Worm (Caenorhabditis elegans) whole organism, L1 larva: ENCODE data around the gene let-19.

ENCODE experiments used
- C04F5.9 ChIP-seq: sonication (generic microtip); optimal IDR thresholded peaks from 2 replicates; lab custom pipeline; 2016; ENCODE audit warnings: missing genetic modification characterization, missing compliant biosample characterization
- C16A3.4 ChIP-seq: fragments of 150-350 bp; optimal IDR thresholded peaks from 2 replicates; lab custom pipeline; 2014; ENCODE audit warnings: missing biosample characterization, missing genetic modification characterization
- alr-1 ChIP-seq: fragments of 200-800 bp; sonication (Bioruptor generic); optimal IDR thresholded peaks from 2 replicates; lab custom pipeline; 2018; ENCODE audit warnings: borderline replicate concordance, mild to moderate bottlenecking, missing genetic modification characterization, missing compliant biosample characterization
- aly-2 ChIP-seq: fragments of 150-350 bp; optimal IDR thresholded peaks from 2 replicates; lab custom pipeline; 2014; ENCODE audit warnings: missing biosample characterization, missing genetic modification characterization
- ama-1 ChIP-seq: fragments of 150-350 bp; optimal IDR thresholded peaks from 2 replicates; lab custom pipeline; 2014
- blmp-1 ChIP-seq: fragments of 150-350 bp; optimal IDR thresholded peaks from 2 replicates; lab custom pipeline; 2014; ENCODE audit warnings: missing biosample characterization, missing genetic modification characterization
- ceh-63 ChIP-seq: fragments of 200-800 bp; sonication (Bioruptor generic); optimal IDR thresholded peaks from 2 replicates; lab custom pipeline; 2018; ENCODE audit warnings: mild to moderate bottlenecking, missing genetic modification characterization, missing compliant biosample characterization
- ceh-8 ChIP-seq: fragments of 200-800 bp; sonication (Bioruptor generic); optimal IDR thresholded peaks from 2 replicates; lab custom pipeline; 2018; ENCODE audit warnings: mild to moderate bottlenecking, missing genetic modification characterization, moderate library complexity, missing compliant biosample characterization
- ceh-82 ChIP-seq, 3 experiments: fragments of 150-350 bp in 1 of 3; sonication (generic microtip) in 2 of 3; optimal IDR thresholded peaks; 2 replicates each; lab custom pipeline; 2014 to 2017; ENCODE audit warnings: missing biosample characterization in 3 of 3, missing genetic modification characterization in 3 of 3
- ceh-90 ChIP-seq: sonication (generic microtip); optimal IDR thresholded peaks from 2 replicates; lab custom pipeline; 2016; ENCODE audit warnings: missing genetic modification characterization, missing compliant biosample characterization
- ces-1 ChIP-seq: fragments of 150-350 bp; optimal IDR thresholded peaks from 2 replicates; lab custom pipeline; 2014; ENCODE audit warnings: missing biosample characterization, missing genetic modification reagents, missing genetic modification characterization
- dpl-1 ChIP-seq, 3 experiments: fragments of 150-350 bp in 2 of 3; sonication (generic microtip) in 1 of 3; optimal IDR thresholded peaks; 2 replicates each; lab custom pipeline; 2014 to 2017; ENCODE audit warnings: missing biosample characterization in 3 of 3, missing genetic modification characterization in 3 of 3, missing genetic modification reagents in 3 of 3
- dsc-1 ChIP-seq: sonication (generic microtip); optimal IDR thresholded peaks from 2 replicates; lab custom pipeline; 2016; ENCODE audit warnings: mild to moderate bottlenecking, missing genetic modification characterization, missing compliant biosample characterization
- efl-1 ChIP-seq, 4 experiments: fragments of 150-350 bp; optimal IDR thresholded peaks in 3 of 4; peaks in 1 of 4; 1 replicate in 1 of 4; 2 replicates in 3 of 4; lab custom pipeline; 2014; ENCODE audit warnings: missing biosample characterization in 2 of 4, missing genetic modification characterization in 2 of 4, missing genetic modification reagents in 2 of 4
- egl-27 ChIP-seq, 2 experiments: fragments of 150-350 bp in 1 of 2; sonication (generic microtip); optimal IDR thresholded peaks; 3 replicates each; lab custom pipeline; 2017 to 2018; ENCODE audit warnings: missing biosample characterization in 2 of 2, missing genetic modification characterization in 2 of 2, missing genetic modification reagents in 2 of 2
- elt-2 ChIP-seq: sonication (generic microtip); optimal IDR thresholded peaks from 2 replicates; lab custom pipeline; 2016; ENCODE audit warnings: missing genetic modification characterization, mild to moderate bottlenecking, inconsistent platforms, missing compliant biosample characterization, missing genetic modification reagents
- elt-3 ChIP-seq, 6 experiments: fragments of 150-350 bp in 1 of 6; sonication (generic microtip); optimal IDR thresholded peaks; 2 replicates each; lab custom pipeline; 2017 to 2018; ENCODE audit warnings: missing biosample characterization in 6 of 6, missing genetic modification characterization in 6 of 6, inconsistent platforms in 1 of 6
- fos-1 ChIP-seq: fragments of 150-350 bp; optimal IDR thresholded peaks from 2 replicates; lab custom pipeline; 2014; ENCODE audit warnings: missing biosample characterization, missing genetic modification characterization
- grh-1 ChIP-seq: fragments of 200-800 bp; sonication (Bioruptor generic); IDR thresholded peaks from 2 replicates; pipeline ENCODE4 v1.3.6; 2022; ENCODE audit warnings: missing genetic modification reagents, missing genetic modification characterization, missing compliant biosample characterization
- hlh-17 ChIP-seq: fragments of 200-800 bp; sonication (Bioruptor generic); optimal IDR thresholded peaks from 2 replicates; lab custom pipeline; 2018; ENCODE audit warnings: missing genetic modification characterization, mild to moderate bottlenecking, missing compliant biosample characterization, moderate library complexity, borderline replicate concordance
- irx-1 ChIP-seq: sonication (generic microtip); optimal IDR thresholded peaks from 2 replicates; lab custom pipeline; 2016; ENCODE audit warnings: missing genetic modification characterization, missing compliant biosample characterization
- lin-13 ChIP-seq: fragments of 150-350 bp; optimal IDR thresholded peaks from 2 replicates; lab custom pipeline; 2014; ENCODE audit warnings: missing biosample characterization, missing genetic modification reagents, missing genetic modification characterization
- lin-35 ChIP-seq, 2 experiments: fragments of 150-350 bp; optimal IDR thresholded peaks; 2 replicates each; lab custom pipeline; 2014; ENCODE audit warnings: missing biosample characterization in 2 of 2, missing genetic modification characterization in 2 of 2, missing genetic modification reagents in 2 of 2
- lin-39 ChIP-seq: fragments of 150-350 bp; optimal IDR thresholded peaks from 2 replicates; lab custom pipeline; 2014; ENCODE audit warnings: missing biosample characterization, missing genetic modification reagents, missing genetic modification characterization
- lsy-2 ChIP-seq, 2 experiments: fragments of 150-350 bp; optimal IDR thresholded peaks; 2 replicates each; lab custom pipeline; 2014; ENCODE audit warnings: missing biosample characterization in 2 of 2, missing genetic modification characterization in 2 of 2
- mep-1 ChIP-seq: fragments of 150-350 bp; optimal IDR thresholded peaks from 2 replicates; lab custom pipeline; 2014; ENCODE audit warnings: missing biosample characterization, missing genetic modification characterization
- nhr-11 ChIP-seq: fragments of 150-350 bp; optimal IDR thresholded peaks from 2 replicates; lab custom pipeline; 2014; ENCODE audit warnings: missing biosample characterization, missing genetic modification characterization
- nhr-20 ChIP-seq: sonication (generic microtip); optimal IDR thresholded peaks from 2 replicates; lab custom pipeline; 2016; ENCODE audit warnings: mild to moderate bottlenecking, missing genetic modification characterization, missing compliant biosample characterization
- nhr-47 ChIP-seq: sonication (generic microtip); optimal IDR thresholded peaks from 2 replicates; lab custom pipeline; 2016; ENCODE audit warnings: mild to moderate bottlenecking, missing genetic modification characterization, moderate library complexity, missing compliant biosample characterization
- nhr-71 ChIP-seq: sonication (generic microtip); optimal IDR thresholded peaks from 2 replicates; lab custom pipeline; 2016; ENCODE audit warnings: mild to moderate bottlenecking, missing genetic modification characterization, moderate library complexity, missing compliant biosample characterization
- nhr-76 ChIP-seq: sonication (generic microtip); optimal IDR thresholded peaks from 2 replicates; lab custom pipeline; 2017; ENCODE audit warnings: missing biosample characterization, missing genetic modification characterization
- nhr-84 ChIP-seq: sonication (generic microtip); optimal IDR thresholded peaks from 2 replicates; lab custom pipeline; 2017; ENCODE audit warnings: missing biosample characterization, missing genetic modification characterization
- nhr-85 ChIP-seq: sonication (generic microtip); peaks from one replicate; lab custom pipeline; 2016; ENCODE audit warnings: missing genetic modification characterization, inconsistent platforms, missing compliant biosample characterization
- nhr-90 ChIP-seq: sonication (generic microtip); optimal IDR thresholded peaks from 2 replicates; lab custom pipeline; 2016; ENCODE audit warnings: mild to moderate bottlenecking, missing genetic modification characterization, missing compliant biosample characterization; ENCODE audit not compliant: poor library complexity
- rnt-1 ChIP-seq: sonication (generic microtip); optimal IDR thresholded peaks from 2 replicates; lab custom pipeline; 2016; ENCODE audit warnings: mild to moderate bottlenecking, missing genetic modification characterization, moderate library complexity, missing compliant biosample characterization
- skn-1 ChIP-seq: fragments of 150-350 bp; optimal IDR thresholded peaks from 2 replicates; lab custom pipeline; 2014; ENCODE audit warnings: missing biosample characterization, missing genetic modification characterization
- snu-23 ChIP-seq: sonication (generic microtip); optimal IDR thresholded peaks from 2 replicates; lab custom pipeline; 2016; ENCODE audit warnings: missing genetic modification characterization, missing compliant biosample characterization
- sptf-1 ChIP-seq: fragments of 150-350 bp; optimal IDR thresholded peaks from 2 replicates; lab custom pipeline; 2014; ENCODE audit warnings: missing biosample characterization, missing genetic modification characterization
- swsn-7 ChIP-seq: sonication (generic microtip); optimal IDR thresholded peaks from 2 replicates; lab custom pipeline; 2016; ENCODE audit warnings: missing genetic modification characterization, missing compliant biosample characterization
- unc-62 ChIP-seq: fragments of 150-350 bp; optimal IDR thresholded peaks from 2 replicates; lab custom pipeline; 2014; ENCODE audit warnings: missing biosample characterization, missing genetic modification reagents, missing genetic modification characterization
- unc-98 ChIP-seq: fragments of 200-800 bp; sonication (Bioruptor generic); IDR thresholded peaks from 2 replicates; pipeline ENCODE4 v1.3.6; 2022; ENCODE audit warnings: missing genetic modification characterization, missing compliant biosample characterization
- zip-4 ChIP-seq: fragments of 200-800 bp; sonication (Bioruptor generic); optimal IDR thresholded peaks from 2 replicates; lab custom pipeline; 2018; ENCODE audit warnings: mild to moderate bottlenecking, missing genetic modification characterization, moderate library complexity, missing compliant biosample characterization
- ztf-11 ChIP-seq, 2 experiments: sonication (generic microtip); optimal IDR thresholded peaks; 2 replicates each; lab custom pipeline; 2016 to 2017; ENCODE audit warnings: missing genetic modification characterization in 2 of 2, missing biosample characterization in 1 of 2, missing compliant biosample characterization in 1 of 2
- ztf-4 ChIP-seq: fragments of 150-350 bp; optimal IDR thresholded peaks from 2 replicates; lab custom pipeline; 2014; ENCODE audit warnings: missing biosample characterization, missing genetic modification characterization

The let-19 gene

DNA sequence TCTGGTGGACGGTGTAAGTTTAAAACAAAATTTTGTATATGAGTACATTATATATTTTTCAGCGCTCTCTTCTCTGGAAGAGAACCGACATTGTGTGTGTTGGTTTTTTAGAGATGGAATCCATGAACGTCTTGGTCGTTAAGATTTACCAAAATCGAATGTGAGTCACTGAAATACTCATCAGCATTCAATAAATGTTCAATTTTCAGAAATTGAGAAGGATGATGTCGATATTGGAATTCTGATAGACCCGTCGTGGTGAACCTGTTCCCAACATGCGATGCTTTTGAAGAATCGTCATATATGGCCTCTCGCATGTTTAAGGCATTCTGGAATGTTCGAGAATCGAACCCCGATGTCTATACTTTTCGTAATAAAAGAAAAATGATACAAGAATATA is 18.0 kb downstream of the let-19 start:
- TF ChIP-seq rnt-1 (tag; lab: Kevin White, UChicago) (no peak), nhr-85 (tag; lab: Kevin White, UChicago) (peak; percentile 64)

DNA sequence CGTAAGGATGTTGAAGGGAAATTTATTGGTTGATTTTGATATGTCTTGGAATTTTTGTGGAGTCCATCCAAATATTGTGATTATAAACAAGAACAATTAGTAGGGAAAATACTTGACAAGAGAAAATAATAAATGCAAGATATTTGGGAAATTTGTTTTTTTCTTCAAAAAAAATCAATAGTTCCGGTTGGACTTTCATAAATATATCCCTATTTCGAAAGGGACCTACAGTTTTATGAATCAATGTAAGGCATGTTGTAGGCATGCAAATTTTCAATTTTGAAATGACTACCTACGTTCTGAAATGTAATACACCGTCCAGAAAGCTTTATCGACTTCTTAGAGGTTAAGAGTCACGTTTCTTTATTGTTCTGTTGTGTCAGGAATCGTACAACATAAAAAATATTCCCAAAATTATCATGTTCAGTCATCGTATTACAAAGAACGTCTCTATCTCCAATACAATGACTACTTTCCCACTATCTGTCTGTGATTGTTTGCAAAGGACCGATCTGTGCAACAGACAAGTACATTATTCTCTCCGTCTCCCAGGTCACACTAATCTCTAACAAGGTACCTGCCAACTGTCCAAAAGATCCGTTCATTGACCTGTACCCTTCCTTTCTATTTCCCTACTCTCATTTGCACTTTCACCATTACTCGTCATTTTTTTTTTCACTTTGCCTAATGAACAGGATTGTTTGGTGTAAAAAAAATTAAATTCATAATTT is 19.2 kb downstream of the let-19 start, which contains the start of gene F07H5.13:
Gene F07H5.13, plus strand, starts transcription at position 730 of the 731 bp plus-strand sequence.
- TF ChIP-seq lsy-2 (tag; optimal IDR thresholded peaks at IDR 0.05; lab: Kevin White, UChicago) (peak; percentile 35 to 38), alr-1 (tag; lab: Kevin White, UChicago) (no peak), ces-1 (GFP tag; lab: Kevin White, UChicago) (no peak), nhr-71 (tag; lab: Kevin White, UChicago) (peak; percentile 54), nhr-20 (tag; lab: Kevin White, UChicago) (peak; percentile 23), dpl-1 (GFP tag; optimal IDR thresholded peaks at IDR 0.05; lab: Kevin White, UChicago) (no peak), blmp-1 (tag; lab: Kevin White, UChicago) (peak; percentile 9), irx-1 (peak; percentile 2), efl-1 (optimal IDR thresholded peaks at IDR 0.05; lab: Kevin White, UChicago) (no peak), efl-1 (GFP tag; optimal IDR thresholded peaks at IDR 0.05 in 1 of 2; lab: Kevin White, UChicago) (peak in 1 of 2 experiments; percentile 92), nhr-84 (tag; lab: Kevin White, UChicago) (no peak), dsc-1 (tag; lab: Kevin White, UChicago) (peak; percentile 22), unc-98 (GFP tag; lab: Robert Waterston, UW) (no peak), unc-62 (no peak), egl-27 (tag; optimal IDR thresholded peaks at IDR 0.05; lab: Kevin White, UChicago) (no peak), mep-1 (tag; lab: Kevin White, UChicago) (no peak), C16A3.4 (peak; percentile 8), snu-23 (GFP tag; lab: Kevin White, UChicago) (no peak), ceh-8 (GFP tag; lab: Kevin White, UChicago) (no peak), nhr-85 (tag; lab: Kevin White, UChicago) (peak; percentile 74), C04F5.9 (no peak), fos-1 (tag; lab: Kevin White, UChicago) (no peak), ztf-4 (peak; percentile 81), zip-4 (GFP tag; lab: Kevin White, UChicago) (peak; percentile 9), grh-1 (GFP tag; lab: Robert Waterston, UW) (no peak), skn-1 (tag; lab: Kevin White, UChicago) (no peak), hlh-17 (GFP tag; lab: Kevin White, UChicago) (no peak), ceh-82 (tag; optimal IDR thresholded peaks at IDR 0.05; lab: Kevin White, UChicago) (no peak), elt-2 (tag; lab: Kevin White, UChicago) (peak; percentile 42), aly-2 (peak; percentile 83), nhr-76 (tag; lab: Kevin White, UChicago) (no peak), swsn-7 (peak; percentile 25), lin-35 (GFP tag; optimal IDR thresholded peaks at IDR 0.05; lab: Kevin White, UChicago) (no peak), elt-3 (tag; optimal IDR thresholded peaks at IDR 0.05; lab: Kevin White, UChicago) (no peak), ceh-90 (no peak), lin-13 (peak; percentile 19), nhr-11 (no peak), nhr-90 (tag; lab: Kevin White, UChicago) (peak; percentile 65), ztf-11 (tag; optimal IDR thresholded peaks at IDR 0.05; lab: Kevin White, UChicago) (peak in 1 of 2 experiments; percentile 17), nhr-47 (tag; lab: Kevin White, UChicago) (peak; percentile 58), sptf-1 (no peak), lin-39 (tag; lab: Kevin White, UChicago) (no peak), ceh-63 (GFP tag; lab: Kevin White, UChicago) (no peak), ama-1 (peak; percentile 88)
- TF ChIP-seq, all 84 proteins: peak for 19
